Fruit fly (Drosophila melanogaster) whole organism, embryonic: ENCODE data around the gene hop.

Source experiments
- BtbVII ChIP-seq: fragments of 200-800 bp; sonication (Bioruptor generic); optimal IDR thresholded peaks from 3 replicates; lab custom pipeline; 2017; ENCODE audit warnings: missing biosample characterization, mild to moderate bottlenecking, missing genetic modification characterization
- CG10147 ChIP-seq: fragments of 200-800 bp; sonication (Bioruptor generic); optimal IDR thresholded peaks from 2 replicates; lab custom pipeline; 2019; ENCODE audit warnings: missing biosample characterization, mild to moderate bottlenecking, missing genetic modification characterization, moderate library complexity
- CG12942 ChIP-seq: fragments of 200-800 bp; sonication (Bioruptor generic); optimal IDR thresholded peaks from 3 replicates; lab custom pipeline; 2016; ENCODE audit warnings: missing biosample characterization, missing genetic modification characterization
- CG13624 ChIP-seq: fragments of 200-800 bp; sonication (Bioruptor generic); optimal IDR thresholded peaks from 2 replicates; lab custom pipeline; 2016; ENCODE audit warnings: missing biosample characterization, missing genetic modification characterization
- CG15479 ChIP-seq: fragments of 200-800 bp; sonication (Bioruptor generic); optimal IDR thresholded peaks from 3 replicates; lab custom pipeline; 2019; ENCODE audit warnings: missing biosample characterization, mild to moderate bottlenecking, missing genetic modification characterization, moderate library complexity
- CG2875 ChIP-seq: fragments of 200-800 bp; sonication (Bioruptor generic); optimal IDR thresholded peaks from 2 replicates; lab custom pipeline; 2017; ENCODE audit warnings: missing biosample characterization, mild to moderate bottlenecking, missing genetic modification characterization, missing genetic modification reagents
- CG30431 ChIP-seq: fragments of 200-800 bp; sonication (Bioruptor generic); optimal IDR thresholded peaks from 2 replicates; lab custom pipeline; 2017; ENCODE audit warnings: missing biosample characterization, missing genetic modification characterization
- CG34224 ChIP-seq: fragments of 200-800 bp; sonication (Bioruptor generic); IDR thresholded peaks from 3 replicates; pipeline ENCODE4 v1.3.6; 2022; ENCODE audit warnings: missing biosample characterization, missing genetic modification characterization; ENCODE audit not compliant: partially characterized antibody
- CG3995 ChIP-seq: fragments of 200-800 bp; sonication (Bioruptor generic); optimal IDR thresholded peaks from 3 replicates; lab custom pipeline; 2016; ENCODE audit warnings: missing biosample characterization, missing genetic modification characterization
- CG4282 ChIP-seq: fragments of 200-800 bp; sonication (Bioruptor generic); optimal IDR thresholded peaks from 2 replicates; lab custom pipeline; 2016; ENCODE audit warnings: missing biosample characterization, missing genetic modification characterization
- CG5180 ChIP-seq: fragments of 200-800 bp; sonication (Bioruptor generic); optimal IDR thresholded peaks from 3 replicates; lab custom pipeline; 2017; ENCODE audit warnings: missing biosample characterization, missing genetic modification characterization, mild to moderate bottlenecking, moderate library complexity, missing genetic modification reagents
- CG6272 ChIP-seq: fragments of 200-800 bp; sonication (Bioruptor generic); IDR thresholded peaks from 2 replicates; pipeline ENCODE4 v1.3.6; 2022; ENCODE audit warnings: missing biosample characterization, missing genetic modification characterization
- CG7928 ChIP-seq: fragments of 200-800 bp; sonication (Bioruptor generic); optimal IDR thresholded peaks from 2 replicates; lab custom pipeline; 2017; ENCODE audit warnings: missing biosample characterization, mild to moderate bottlenecking, missing genetic modification characterization
- CG8089 ChIP-seq: fragments of 200-800 bp; sonication (Bioruptor generic); optimal IDR thresholded peaks from 3 replicates; lab custom pipeline; 2016; ENCODE audit warnings: missing biosample characterization, missing genetic modification characterization
- CG9215 ChIP-seq: fragments of 200-800 bp; sonication (Bioruptor generic); IDR thresholded peaks from 2 replicates; pipeline ENCODE4 v1.3.6; 2022; ENCODE audit warnings: missing biosample characterization, missing genetic modification characterization
- CG9437 ChIP-seq: fragments of 200-800 bp; sonication (Bioruptor generic); optimal IDR thresholded peaks from 2 replicates; lab custom pipeline; 2018; ENCODE audit warnings: missing biosample characterization, mild to moderate bottlenecking, missing genetic modification characterization
- CG9609 ChIP-seq: fragments of 200-800 bp; sonication (Bioruptor generic); optimal IDR thresholded peaks from 3 replicates; lab custom pipeline; 2016; ENCODE audit warnings: missing biosample characterization, missing genetic modification characterization
- CTCF ChIP-seq: fragments of 200-800 bp; sonication (Bioruptor generic); optimal IDR thresholded peaks from 2 replicates; lab custom pipeline; 2017; ENCODE audit warnings: missing biosample characterization, mild to moderate bottlenecking, missing genetic modification characterization, moderate library complexity
- Camta ChIP-seq: fragments of 200-800 bp; sonication (Bioruptor generic); optimal IDR thresholded peaks from 2 replicates; lab custom pipeline; 2016; ENCODE audit warnings: missing biosample characterization, missing genetic modification characterization
- ERR ChIP-seq: fragments of 200-800 bp; sonication (Bioruptor generic); optimal IDR thresholded peaks from 2 replicates; lab custom pipeline; 2016; ENCODE audit warnings: missing biosample characterization, missing genetic modification characterization
- Fer3 ChIP-seq: fragments of 200-800 bp; sonication (Bioruptor generic); optimal IDR thresholded peaks from 2 replicates; lab custom pipeline; 2018; ENCODE audit warnings: missing biosample characterization, mild to moderate bottlenecking, missing genetic modification characterization, moderate library complexity
- HmgZ ChIP-seq: fragments of 200-800 bp; sonication (Bioruptor generic); optimal IDR thresholded peaks from 2 replicates; lab custom pipeline; 2018; ENCODE audit warnings: missing biosample characterization, mild to moderate bottlenecking, missing genetic modification characterization
- Mrtf ChIP-seq: fragments of 200-800 bp; sonication (Bioruptor generic); IDR thresholded peaks from 3 replicates; pipeline ENCODE4 v1.3.6; 2022; ENCODE audit warnings: missing biosample characterization, missing genetic modification characterization
- NK7.1 ChIP-seq: fragments of 200-800 bp; sonication (Bioruptor generic); optimal IDR thresholded peaks from 3 replicates; lab custom pipeline; 2016; ENCODE audit warnings: missing biosample characterization, missing genetic modification characterization
- Ptx1 ChIP-seq: fragments of 200-800 bp; sonication (Bioruptor generic); IDR thresholded peaks from 2 replicates; pipeline ENCODE4 v1.3.6; 2022; ENCODE audit warnings: missing biosample characterization, missing genetic modification characterization
- Spps ChIP-seq: fragments of 200-800 bp; sonication (Bioruptor generic); optimal IDR thresholded peaks from 2 replicates; lab custom pipeline; 2018; ENCODE audit warnings: missing biosample characterization, mild to moderate bottlenecking, missing genetic modification characterization
- Usf ChIP-seq: fragments of 200-800 bp; sonication (Bioruptor generic); optimal IDR thresholded peaks from 2 replicates; lab custom pipeline; 2017; ENCODE audit warnings: missing genotype, missing biosample characterization, missing genetic modification characterization
- YL-1 ChIP-seq: fragments of 200-800 bp; sonication (Bioruptor generic); optimal IDR thresholded peaks from 3 replicates; lab custom pipeline; 2017; ENCODE audit warnings: missing biosample characterization, mild to moderate bottlenecking, missing genetic modification characterization
- bbx ChIP-seq: fragments of 200-800 bp; sonication (Bioruptor generic); IDR thresholded peaks from 2 replicates; pipeline ENCODE4 v1.3.6; 2022; ENCODE audit warnings: missing biosample characterization, missing genetic modification characterization; ENCODE audit not compliant: partially characterized antibody
- bsh ChIP-seq, 2 experiments: fragments of 200-800 bp; sonication (Bioruptor generic); optimal IDR thresholded peaks; 2 replicates each; lab custom pipeline; 2017 to 2018; ENCODE audit warnings: mild to moderate bottlenecking in 2 of 2, missing biosample characterization in 2 of 2, missing genetic modification characterization in 2 of 2, moderate library complexity in 1 of 2
- btn ChIP-seq: fragments of 200-800 bp; sonication (Bioruptor generic); optimal IDR thresholded peaks from 2 replicates; lab custom pipeline; 2016; ENCODE audit warnings: missing biosample characterization, missing genetic modification characterization
- cas ChIP-seq: fragments of 200-800 bp; sonication (Bioruptor generic); IDR thresholded peaks from 2 replicates; pipeline ENCODE4 v1.3.6; 2022; ENCODE audit warnings: missing biosample characterization, missing genetic modification characterization
- caup ChIP-seq: fragments of 200-800 bp; sonication (Bioruptor generic); optimal IDR thresholded peaks from 3 replicates; lab custom pipeline; 2017; ENCODE audit warnings: missing biosample characterization, mild to moderate bottlenecking, missing genetic modification characterization, moderate library complexity; ENCODE audit not compliant: severe bottlenecking
- corto ChIP-seq: fragments of 200-800 bp; sonication (Bioruptor generic); optimal IDR thresholded peaks from 2 replicates; lab custom pipeline; 2016; ENCODE audit warnings: missing biosample characterization, mild to moderate bottlenecking, missing genetic modification characterization, moderate library complexity
- dimm ChIP-seq: fragments of 200-800 bp; sonication (Bioruptor generic); IDR thresholded peaks from 2 replicates; pipeline ENCODE4 v1.3.6; 2022; ENCODE audit warnings: missing biosample characterization, missing genetic modification characterization
- ems ChIP-seq: fragments of 200-800 bp; sonication (Bioruptor generic); optimal IDR thresholded peaks from 3 replicates; lab custom pipeline; 2016; ENCODE audit warnings: missing biosample characterization, missing genetic modification characterization
- fd96Cb ChIP-seq: fragments of 200-800 bp; sonication (Bioruptor generic); optimal IDR thresholded peaks from 2 replicates; lab custom pipeline; 2018; ENCODE audit warnings: missing biosample characterization, mild to moderate bottlenecking, missing genetic modification characterization, moderate library complexity
- gt ChIP-seq: fragments of 200-800 bp; sonication (Bioruptor generic); IDR thresholded peaks from 2 replicates; pipeline ENCODE4 v1.3.6; 2022; ENCODE audit warnings: missing biosample characterization, missing genetic modification characterization
- hbn ChIP-seq: fragments of 200-800 bp; sonication (Bioruptor generic); IDR thresholded peaks from 2 replicates; pipeline ENCODE4 v1.3.6; 2022; ENCODE audit warnings: missing biosample characterization, missing genetic modification characterization; ENCODE audit not compliant: partially characterized antibody
- kni ChIP-seq: fragments of 200-800 bp; sonication (Bioruptor generic); optimal IDR thresholded peaks from 3 replicates; lab custom pipeline; 2017; ENCODE audit warnings: mild to moderate bottlenecking, missing biosample characterization, missing genetic modification reagents, missing genetic modification characterization
- knrl ChIP-seq: fragments of 200-800 bp; sonication (Bioruptor generic); IDR thresholded peaks from 3 replicates; pipeline ENCODE4 v1.3.6; 2022; ENCODE audit warnings: missing biosample characterization, missing genetic modification characterization; ENCODE audit not compliant: partially characterized antibody
- nmo ChIP-seq: fragments of 200-800 bp; sonication (Bioruptor generic); optimal IDR thresholded peaks from 2 replicates; lab custom pipeline; 2018; ENCODE audit warnings: missing biosample characterization, mild to moderate bottlenecking, missing genetic modification characterization, moderate library complexity
- pb ChIP-seq: fragments of 200-800 bp; sonication (Bioruptor generic); optimal IDR thresholded peaks from 3 replicates; lab custom pipeline; 2016; ENCODE audit warnings: missing biosample characterization, missing genetic modification characterization
- pfk ChIP-seq: fragments of 200-800 bp; sonication (Bioruptor generic); optimal IDR thresholded peaks from 2 replicates; lab custom pipeline; 2018; ENCODE audit warnings: missing biosample characterization, mild to moderate bottlenecking, missing genetic modification characterization, moderate library complexity
- ranshi ChIP-seq: fragments of 200-800 bp; sonication (Bioruptor generic); IDR thresholded peaks from 2 replicates; pipeline ENCODE4 v1.3.6; 2022; ENCODE audit warnings: missing biosample characterization, missing genetic modification characterization
- row ChIP-seq: fragments of 200-800 bp; sonication (Bioruptor generic); IDR thresholded peaks from 3 replicates; pipeline ENCODE4 v1.3.6; 2022; ENCODE audit warnings: missing biosample characterization, missing genetic modification characterization
- seq ChIP-seq: fragments of 200-800 bp; sonication (Bioruptor generic); IDR thresholded peaks from 2 replicates; pipeline ENCODE4 v1.3.6; 2022; ENCODE audit warnings: missing biosample characterization, missing genetic modification characterization
- slp2 ChIP-seq: fragments of 200-800 bp; sonication (Bioruptor generic); optimal IDR thresholded peaks from 2 replicates; lab custom pipeline; 2016; ENCODE audit warnings: missing biosample characterization, missing genetic modification characterization
- twi ChIP-seq: fragments of 200-800 bp; optimal IDR thresholded peaks from 2 replicates; lab custom pipeline; 2019; ENCODE audit warnings: missing biosample characterization, mild to moderate bottlenecking, missing genetic modification characterization, moderate library complexity
- usp ChIP-seq: fragments of >200 bp; optimal IDR thresholded peaks from 2 replicates; lab custom pipeline; 2017; ENCODE audit warnings: missing biosample characterization, missing genetic modification characterization
- vvl ChIP-seq: fragments of 200-800 bp; sonication (Bioruptor generic); IDR thresholded peaks from 2 replicates; pipeline ENCODE4 v1.3.6; 2022; ENCODE audit warnings: missing biosample characterization, missing genetic modification characterization

hop gene

DNA sequence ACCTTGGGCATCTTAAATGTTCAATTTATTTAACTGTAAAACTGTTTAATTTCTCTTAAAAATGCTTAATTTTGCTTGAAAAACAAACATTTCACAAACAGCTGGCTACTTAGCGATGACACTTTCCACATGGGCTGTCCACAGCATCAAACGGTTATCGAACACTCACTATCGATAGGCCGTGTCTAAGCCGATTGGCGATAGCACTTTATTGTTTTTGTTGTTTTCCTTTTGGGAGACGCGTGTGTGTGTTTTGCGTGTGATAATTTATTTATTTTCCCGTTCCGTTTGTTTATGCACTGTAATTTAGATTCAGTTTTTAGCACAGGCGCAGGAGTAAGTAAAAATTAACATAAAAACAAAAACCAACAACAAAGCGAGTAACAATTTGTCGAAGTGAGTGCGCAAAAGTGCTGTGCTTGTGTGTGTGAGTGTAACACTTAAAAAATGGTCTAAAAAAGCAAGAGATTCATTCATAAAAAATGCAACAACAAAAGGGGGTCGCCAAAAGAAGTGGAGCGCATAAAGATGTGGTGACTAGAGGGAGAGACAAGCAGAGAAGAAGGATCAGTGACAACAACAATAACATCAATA is 42.6 kb downstream of the hop start, which contains the start of gene Gapvd1 (continued):
- peak; percentile 91 for TF ChIP-seq bbx (GFP tag; lab: Robert Waterston, UW)
- TF ChIP-seq CG15479 (GFP tag; lab: Kevin White, UChicago): peak; percentile 49
- no peak for TF ChIP-seq CTCF (GFP tag; lab: Kevin White, UChicago)
- TF ChIP-seq caup: no peak
- TF ChIP-seq CG7928 (GFP tag; lab: Kevin White, UChicago): no peak
- no peak for TF ChIP-seq CG4282 (GFP tag; lab: Kevin White, UChicago)
- TF ChIP-seq fd96Cb (tag; lab: Kevin White, UChicago): no peak
- no peak for TF ChIP-seq seq
- TF ChIP-seq Mrtf: no peak
- TF ChIP-seq CG9215 (GFP tag; lab: Robert Waterston, UW): no peak
- TF ChIP-seq gt (GFP tag; lab: Robert Waterston, UW): no peak
- TF ChIP-seq kni (GFP tag; lab: Kevin White, UChicago): no peak
- TF ChIP-seq hbn (GFP tag; lab: Robert Waterston, UW): peak; percentile 70
- no peak for TF ChIP-seq twi (tag; lab: Kevin White, UChicago)
- no peak for TF ChIP-seq corto
- TF ChIP-seq Camta (GFP tag; lab: Kevin White, UChicago): no peak
- TF ChIP-seq CG5180: no peak
- no peak for TF ChIP-seq bsh (GFP tag; optimal IDR thresholded peaks at IDR 0.05; lab: Kevin White, UChicago)
- TF ChIP-seq CG9437 (GFP tag; lab: Kevin White, UChicago): no peak
- no peak for TF ChIP-seq btn
- TF ChIP-seq pfk (GFP tag; lab: Kevin White, UChicago): no peak
- no peak for TF ChIP-seq ERR (GFP tag; lab: Kevin White, UChicago)
- no peak for TF ChIP-seq CG10147 (GFP tag; lab: Kevin White, UChicago)
- no peak for TF ChIP-seq usp (GFP tag; lab: Kevin White, UChicago)
- no peak for TF ChIP-seq NK7.1 (GFP tag; lab: Kevin White, UChicago)
- TF ChIP-seq CG8089: no peak
- peak; percentile 36 for TF ChIP-seq CG13624
- peak; percentile 33; the same call in 1 of the 2 replicates for TF ChIP-seq vvl (GFP tag; lab: Robert Waterston, UW)
- peak; percentile 78 for TF ChIP-seq CG34224
- TF ChIP-seq knrl (GFP tag; lab: Robert Waterston, UW): peak; percentile 84
- TF ChIP-seq CG2875 (GFP tag; lab: Kevin White, UChicago): no peak
- no peak for TF ChIP-seq CG3995
- no peak for TF ChIP-seq pb (GFP tag; lab: Kevin White, UChicago)
- TF ChIP-seq BtbVII (GFP tag; lab: Kevin White, UChicago): no peak
- TF ChIP-seq ems (GFP tag; lab: Kevin White, UChicago): peak; percentile 3
- peak; percentile 13 for TF ChIP-seq CG9609
- TF ChIP-seq Spps (tag; lab: Kevin White, UChicago): no peak
- TF ChIP-seq Ptx1: no peak
- no peak for TF ChIP-seq ranshi (GFP tag; lab: Robert Waterston, UW)
- TF ChIP-seq nmo (GFP tag; lab: Kevin White, UChicago): no peak
- no peak for TF ChIP-seq cas (GFP tag; lab: Robert Waterston, UW)
- TF ChIP-seq CG12942: no peak
- TF ChIP-seq Usf (GFP tag; lab: Kevin White, UChicago): no peak
- peak; percentile 48 for TF ChIP-seq row (GFP tag; lab: Robert Waterston, UW)
- no peak for TF ChIP-seq dimm (GFP tag; lab: Robert Waterston, UW)
- peak; percentile 38 for TF ChIP-seq YL-1
- TF ChIP-seq Fer3 (tag; lab: Kevin White, UChicago): no peak
- TF ChIP-seq CG30431 (GFP tag; lab: Kevin White, UChicago): no peak
- TF ChIP-seq CG6272 (GFP tag; lab: Robert Waterston, UW): peak; percentile 49; the same call in 1 of the 2 replicates
- TF ChIP-seq slp2 (GFP tag; lab: Kevin White, UChicago): no peak
- TF ChIP-seq HmgZ (tag; lab: Kevin White, UChicago): peak; percentile 43
